4 fruit fly cellular contexts compared by ENCODE assay signal in the genomic region with DNA sequence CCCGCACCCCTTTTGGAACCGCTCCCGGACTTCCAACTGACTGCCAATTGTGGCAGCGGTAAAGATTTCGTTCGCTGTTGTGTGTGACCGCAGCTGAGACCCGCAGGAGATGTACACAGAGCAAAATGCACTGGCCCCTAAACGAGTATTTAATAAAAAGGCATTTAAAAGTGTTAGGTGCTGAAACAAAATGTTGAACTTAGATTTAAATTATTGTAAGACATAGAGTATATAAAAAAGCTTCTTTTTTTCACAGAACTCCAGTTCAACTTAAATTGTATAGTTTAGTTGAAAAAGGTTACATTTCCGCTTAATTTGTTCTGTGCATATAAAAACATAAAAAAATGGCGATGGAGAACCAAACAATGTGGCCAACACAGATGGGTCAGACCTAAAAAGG.
A peak's percentile ranks its signal among the peaks of the same experiment; 100 is the strongest.
TF ChIP-seq lines count a peak whose summit lies in the region.

No protein-coding gene starts in this region.

- no peak for TF ChIP-seq CTCF in whole organism, embryonic (GFP tag; optimal IDR thresholded peaks at IDR 0.05; lab: Kevin White, UChicago)

TF ChIP-seq in whole organism, embryonic, 481 proteins besides CTCF, POLR2A, EP300 and RAD21:
- TF ChIP-seq CG11504 (tag; optimal IDR thresholded peaks at IDR 0.05; lab: Kevin White, UChicago) (peak; percentile 5), ci (GFP tag; IDR thresholded peaks at IDR 0.05; lab: Robert Waterston, UW) (0 out of 3 replicates have a peak, but pooled peaks have one; percentile 9), sens (GFP tag; lab: Kevin White, UChicago) (peak; percentile 69), phol (tag; optimal IDR thresholded peaks at IDR 0.05; lab: Kevin White, UChicago) (peak; percentile 1), nom (GFP tag; optimal IDR thresholded peaks at IDR 0.05; lab: Kevin White, UChicago) (peak; percentile 18), Med (GFP tag; lab: Kevin White, UChicago) (peak; percentile 43), gem (tag; optimal IDR thresholded peaks at IDR 0.05; lab: Kevin White, UChicago) (peak; percentile 11), sisA (GFP tag; IDR thresholded peaks at IDR 0.05; lab: Robert Waterston, UW) (no peak), Scr (GFP tag; IDR thresholded peaks at IDR 0.05; lab: Robert Waterston, UW; ENCODE audit: partially characterized antibody) (no peak), CG18619 (GFP tag; optimal IDR thresholded peaks at IDR 0.05; lab: Kevin White, UChicago) (no peak), Awh (GFP tag; IDR thresholded peaks at IDR 0.05; lab: Robert Waterston, UW) (0 out of 2 replicates have a peak, but pooled peaks have one; percentile 4), row (GFP tag; IDR thresholded peaks at IDR 0.05; lab: Robert Waterston, UW) (peak; percentile 31; the same call in 1 of the 3 replicates), Drgx (GFP tag; IDR thresholded peaks at IDR 0.05; lab: Robert Waterston, UW) (peak; percentile 82)

TF ChIP-seq in whole organism, prepupa, 60 proteins besides CTCF, POLR2A, EP300 and RAD21 (continues in another document):
- TF ChIP-seq Smox (GFP tag; optimal IDR thresholded peaks at IDR 0.05; lab: Kevin White, UChicago) = peak; percentile 43
- TF ChIP-seq Ets21C (GFP tag; optimal IDR thresholded peaks at IDR 0.05; lab: Kevin White, UChicago) = peak; percentile 15
- TF ChIP-seq topi (GFP tag; optimal IDR thresholded peaks at IDR 0.05; lab: Kevin White, UChicago) = peak; percentile 51
- TF ChIP-seq net (GFP tag; optimal IDR thresholded peaks at IDR 0.05; lab: Kevin White, UChicago) = peak; percentile 32
- TF ChIP-seq dac (GFP tag; optimal IDR thresholded peaks at IDR 0.05; lab: Kevin White, UChicago) = no peak
- TF ChIP-seq CG8119 (GFP tag; IDR thresholded peaks at IDR 0.05; lab: Robert Waterston, UW) = peak; percentile 89
- TF ChIP-seq CG11902 (GFP tag; optimal IDR thresholded peaks at IDR 0.05; lab: Kevin White, UChicago) = no peak
- no peak for TF ChIP-seq fd59A (GFP tag; optimal IDR thresholded peaks at IDR 0.05; lab: Kevin White, UChicago)
- TF ChIP-seq Eip75B (GFP tag; optimal IDR thresholded peaks at IDR 0.05; lab: Kevin White, UChicago) = peak; percentile 77
- TF ChIP-seq CG11762 (GFP tag; optimal IDR thresholded peaks at IDR 0.05; lab: Kevin White, UChicago; ENCODE audit: insufficient read depth) = peak; percentile 37
- peak; percentile 87 for TF ChIP-seq CG15336 (GFP tag; IDR thresholded peaks at IDR 0.05; lab: Robert Waterston, UW)
- peak; percentile 81 for TF ChIP-seq eg (GFP tag; IDR thresholded peaks at IDR 0.05; lab: Robert Waterston, UW)
- TF ChIP-seq CG8319 (GFP tag; optimal IDR thresholded peaks at IDR 0.05; lab: Kevin White, UChicago) = peak; percentile 40
- no peak for TF ChIP-seq fd85E (GFP tag; optimal IDR thresholded peaks at IDR 0.05; lab: Kevin White, UChicago)
- peak in 1 of 2 experiments; percentile 55 for TF ChIP-seq salr (GFP tag; optimal IDR thresholded peaks at IDR 0.05; lab: Kevin White, UChicago)
- TF ChIP-seq CG7368 (GFP tag; optimal IDR thresholded peaks at IDR 0.05; lab: Kevin White, UChicago) = peak; percentile 36
- TF ChIP-seq Hr4 (GFP tag; optimal IDR thresholded peaks at IDR 0.05; lab: Kevin White, UChicago) = peak; percentile 76
- no peak for TF ChIP-seq Sox15 (GFP tag; optimal IDR thresholded peaks at IDR 0.05; lab: Kevin White, UChicago)
- peak; percentile 69 for TF ChIP-seq Sox102F (GFP tag; optimal IDR thresholded peaks at IDR 0.05; lab: Kevin White, UChicago)
- peak; percentile 46 for TF ChIP-seq CG10669 (GFP tag; optimal IDR thresholded peaks at IDR 0.05; lab: Kevin White, UChicago)
- TF ChIP-seq Ets96B (tag; optimal IDR thresholded peaks at IDR 0.05; lab: Kevin White, UChicago) = peak; percentile 59
- TF ChIP-seq CG9139 (GFP tag; optimal IDR thresholded peaks at IDR 0.05; lab: Kevin White, UChicago) = no peak
- TF ChIP-seq CG3919 (GFP tag; optimal IDR thresholded peaks at IDR 0.05; lab: Kevin White, UChicago) = peak; percentile 62
- TF ChIP-seq Eip93F (GFP tag; optimal IDR thresholded peaks at IDR 0.05; lab: Kevin White, UChicago) = no peak

TF ChIP-seq in whole organism, pupa, 21 proteins besides CTCF, POLR2A, EP300 and RAD21:
- TF ChIP-seq CG12605 (GFP tag; IDR thresholded peaks at IDR 0.05; lab: Robert Waterston, UW) = peak; percentile 29; the same call in 1 of the 2 replicates
- peak; percentile 34 for TF ChIP-seq Pif1B (GFP tag; optimal IDR thresholded peaks at IDR 0.05; lab: Kevin White, UChicago)
- peak; percentile 38 for TF ChIP-seq D1 (tag; optimal IDR thresholded peaks at IDR 0.05; lab: Kevin White, UChicago)
- TF ChIP-seq CG13204 (GFP tag; optimal IDR thresholded peaks at IDR 0.05; lab: Kevin White, UChicago) = peak; percentile 37
- TF ChIP-seq CG9948 (tag; optimal IDR thresholded peaks at IDR 0.05; lab: Kevin White, UChicago) = peak; percentile 56
- peak; percentile 76 for TF ChIP-seq Ets98B (GFP tag; IDR thresholded peaks at IDR 0.05; lab: Robert Waterston, UW)
- TF ChIP-seq rn (GFP tag; IDR thresholded peaks at IDR 0.05; lab: Robert Waterston, UW) = peak; percentile 66
- TF ChIP-seq CG8301 (tag; optimal IDR thresholded peaks at IDR 0.05; lab: Kevin White, UChicago) = peak; percentile 82
- TF ChIP-seq Snoo (tag; optimal IDR thresholded peaks at IDR 0.05; lab: Kevin White, UChicago) = peak; percentile 58
- no peak for TF ChIP-seq CG10348 (GFP tag; IDR thresholded peaks at IDR 0.05; lab: Robert Waterston, UW)
- peak; percentile 47 for TF ChIP-seq CG15710 (tag; optimal IDR thresholded peaks at IDR 0.05; lab: Kevin White, UChicago)
- TF ChIP-seq fd96Ca (GFP tag; IDR thresholded peaks at IDR 0.05; lab: Robert Waterston, UW) = no peak
- peak; percentile 50 for TF ChIP-seq CG17806 (tag; optimal IDR thresholded peaks at IDR 0.05; lab: Kevin White, UChicago)
- TF ChIP-seq Pif1A (GFP tag; optimal IDR thresholded peaks at IDR 0.05; lab: Kevin White, UChicago) = peak; percentile 64
- TF ChIP-seq CG34367 (tag; optimal IDR thresholded peaks at IDR 0.05; lab: Kevin White, UChicago) = no peak
- TF ChIP-seq EcR (GFP tag; optimal IDR thresholded peaks at IDR 0.05; lab: Kevin White, UChicago) = no peak
- peak; percentile 84 for TF ChIP-seq CG14655 (GFP tag; optimal IDR thresholded peaks at IDR 0.05; lab: Kevin White, UChicago)
- TF ChIP-seq CG4496 (GFP tag; IDR thresholded peaks at IDR 0.05; lab: Robert Waterston, UW) = peak; percentile 75; the same call in 2 of the 3 replicates
- TF ChIP-seq CG8159 (tag; optimal IDR thresholded peaks at IDR 0.05; lab: Kevin White, UChicago) = peak; percentile 57
- TF ChIP-seq CG32121 (GFP tag; IDR thresholded peaks at IDR 0.05; lab: Robert Waterston, UW) = peak; percentile 69
- no peak for TF ChIP-seq gl (tag; optimal IDR thresholded peaks at IDR 0.05; lab: Kevin White, UChicago)
TF ChIP-seq in whole organism, pupa: peak in this region for 16.

TF ChIP-seq in whole organism, wandering third instar larva, 38 proteins besides CTCF, POLR2A, EP300 and RAD21:
- TF ChIP-seq Hr78 (GFP tag; optimal IDR thresholded peaks at IDR 0.05; lab: Kevin White, UChicago) (no peak), dl (GFP tag; optimal IDR thresholded peaks at IDR 0.05; lab: Kevin White, UChicago; ENCODE audit: insufficient read depth in 1 of 2, partially characterized antibody in 2 of 2) (no peak), fru (GFP tag; optimal IDR thresholded peaks at IDR 0.05; lab: Kevin White, UChicago) (peak; percentile 81), tai (GFP tag; optimal IDR thresholded peaks at IDR 0.05; lab: Kevin White, UChicago) (no peak), h (GFP tag; optimal IDR thresholded peaks at IDR 0.05; lab: Kevin White, UChicago) (peak; percentile 64), lola (GFP tag; optimal IDR thresholded peaks at IDR 0.05; lab: Kevin White, UChicago) (no peak), sv (GFP tag; optimal IDR thresholded peaks at IDR 0.05; lab: Kevin White, UChicago) (no peak), Myc (optimal IDR thresholded peaks at IDR 0.05; lab: Kevin White, UChicago) (no peak), jim (GFP tag; optimal IDR thresholded peaks at IDR 0.05; lab: Kevin White, UChicago) (no peak), rgr (GFP tag; optimal IDR thresholded peaks at IDR 0.05; lab: Kevin White, UChicago) (peak; percentile 58), dmrt93B (GFP tag; optimal IDR thresholded peaks at IDR 0.05; lab: Kevin White, UChicago) (peak; percentile 39), OdsH (GFP tag; optimal IDR thresholded peaks at IDR 0.05; lab: Kevin White, UChicago) (peak; percentile 56), woc (GFP tag; optimal IDR thresholded peaks at IDR 0.05; lab: Kevin White, UChicago) (peak; percentile 42), psq (GFP tag; optimal IDR thresholded peaks at IDR 0.05; lab: Kevin White, UChicago) (peak; percentile 59), pan (optimal IDR thresholded peaks at IDR 0.05; lab: Kevin White, UChicago) (no peak), foxo (GFP tag; optimal IDR thresholded peaks at IDR 0.05; lab: Kevin White, UChicago) (peak in 1 of 2 experiments; percentile 78), dsf (GFP tag; optimal IDR thresholded peaks at IDR 0.05; lab: Kevin White, UChicago; ENCODE audit: borderline replicate concordance) (no peak), Sp1 (GFP tag; optimal IDR thresholded peaks at IDR 0.05; lab: Kevin White, UChicago) (peak; percentile 64), CG32264 (GFP tag; optimal IDR thresholded peaks at IDR 0.05; lab: Kevin White, UChicago) (no peak), ey (GFP tag; optimal IDR thresholded peaks at IDR 0.05; lab: Kevin White, UChicago) (peak; percentile 70), CG9705 (GFP tag; optimal IDR thresholded peaks at IDR 0.05; lab: Kevin White, UChicago) (no peak), br (GFP tag; optimal IDR thresholded peaks at IDR 0.05; lab: Kevin White, UChicago) (peak; percentile 64), HLH106 (tag; optimal IDR thresholded peaks at IDR 0.05; lab: Kevin White, UChicago) (peak; percentile 54), Hnf4 (GFP tag; optimal IDR thresholded peaks at IDR 0.05; lab: Kevin White, UChicago) (peak; percentile 41)

Comparison
In these comparisons a context has a peak if more than half of its experiments do, and no peak if none do; other contexts are left out.
1. Of the 7 proteins assayed by ChIP-seq in both whole organism, embryonic and whole organism, prepupa: peak only in whole organism, embryonic: none; only in whole organism, prepupa: CG16779, CG6854, Gug, Hr39, Lpt and Sox102F; in both: none; in neither: 1.